Worm (Caenorhabditis elegans) whole organism, young adult: Measurements from ENCODE around the gene hadb-1.

Experiments used
- B0035.1 ChIP-seq: sonication (generic microtip); optimal IDR thresholded peaks from 2 replicates; lab custom pipeline; 2016; ENCODE audit warnings: missing genetic modification characterization, mild to moderate bottlenecking, missing compliant biosample characterization, missing genotype, missing genetic modification reagents
- B0336.3 ChIP-seq: fragments of 200-800 bp; sonication (Bioruptor generic); IDR thresholded peaks from 2 replicates; pipeline ENCODE4 v1.3.6; 2022; ENCODE audit warnings: missing genetic modification characterization, missing compliant biosample characterization
- C06A6.2 ChIP-seq: fragments of 200-800 bp; sonication (Bioruptor generic); conservative IDR thresholded peaks from 2 replicates; pipeline ENCODE4 v1.3.6; 2022; ENCODE audit warnings: missing genetic modification characterization, missing compliant biosample characterization
- F22D6.2 ChIP-seq: sonication (generic microtip); optimal IDR thresholded peaks from 2 replicates; lab custom pipeline; 2016; ENCODE audit warnings: mild to moderate bottlenecking, missing genetic modification characterization, missing compliant biosample characterization
- F33H1.4 ChIP-seq: fragments of 200-800 bp; sonication (Bioruptor generic); IDR thresholded peaks from 2 replicates; pipeline ENCODE4 v1.3.6; 2022; ENCODE audit warnings: missing genetic modification reagents, missing genetic modification characterization, missing compliant biosample characterization
- K11D2.4 ChIP-seq: fragments of 200-800 bp; sonication (Bioruptor generic); IDR thresholded peaks from 2 replicates; pipeline ENCODE4 v1.3.6; 2022; ENCODE audit warnings: missing genetic modification reagents, missing genetic modification characterization, missing compliant biosample characterization
- T07F8.4 ChIP-seq: sonication (generic microtip); optimal IDR thresholded peaks from 2 replicates; lab custom pipeline; 2016; ENCODE audit warnings: mild to moderate bottlenecking, missing genetic modification characterization, moderate library complexity, missing compliant biosample characterization
- Y56A3A.18 ChIP-seq: fragments of 200-800 bp; sonication (Bioruptor generic); IDR thresholded peaks from 2 replicates; pipeline ENCODE4 v1.3.6; 2022; ENCODE audit warnings: missing genetic modification reagents, missing genetic modification characterization, missing compliant biosample characterization
- Y79H2A.3 ChIP-seq: fragments of 200-800 bp; sonication (Bioruptor generic); conservative IDR thresholded peaks from 2 replicates; pipeline ENCODE4 v1.3.6; 2022; ENCODE audit warnings: missing genetic modification reagents, missing genetic modification characterization, missing compliant biosample characterization
- atf-7 ChIP-seq: sonication (generic microtip); optimal IDR thresholded peaks from 2 replicates; lab custom pipeline; 2017; ENCODE audit warnings: mild to moderate bottlenecking, missing genetic modification characterization, missing compliant biosample characterization
- attf-3 ChIP-seq: fragments of 200-800 bp; sonication (Bioruptor generic); conservative IDR thresholded peaks from 2 replicates; pipeline ENCODE4 v1.3.6; 2022; ENCODE audit warnings: missing genetic modification reagents, missing genetic modification characterization, missing compliant biosample characterization
- attf-5 ChIP-seq: fragments of 200-800 bp; sonication (Bioruptor generic); optimal IDR thresholded peaks from 2 replicates; lab custom pipeline; 2018; ENCODE audit warnings: mild to moderate bottlenecking, missing genetic modification characterization, missing compliant biosample characterization
- attf-6 ChIP-seq: fragments of 200-800 bp; sonication (Bioruptor generic); IDR thresholded peaks from 2 replicates; pipeline ENCODE4 v1.3.6; 2022; ENCODE audit warnings: missing genetic modification reagents, missing genetic modification characterization, missing compliant biosample characterization
- cebp-1 ChIP-seq, 2 experiments: fragments of 200-800 bp in 1 of 2; sonication (Bioruptor generic) in 1 of 2; sonication (generic microtip) in 1 of 2; IDR thresholded peaks in 1 of 2; optimal IDR thresholded peaks in 1 of 2; 2 replicates each; pipeline versions ENCODE4 v1.3.6 to Lab custom; 2017 to 2022; ENCODE audit warnings: missing compliant biosample characterization in 2 of 2, missing genetic modification characterization in 2 of 2, mild to moderate bottlenecking in 1 of 2, missing genetic modification reagents in 1 of 2, moderate library complexity in 1 of 2
- cebp-2 ChIP-seq: fragments of 200-800 bp; sonication (Bioruptor generic); IDR thresholded peaks from 2 replicates; pipeline ENCODE4 v1.3.6; 2022; ENCODE audit warnings: missing genetic modification characterization, missing compliant biosample characterization
- ceh-40 ChIP-seq: fragments of 200-800 bp; sonication (Bioruptor generic); IDR thresholded peaks from 2 replicates; pipeline ENCODE4 v1.3.6; 2022; ENCODE audit warnings: missing genetic modification characterization, missing compliant biosample characterization
- ceh-79 ChIP-seq: sonication (generic microtip); optimal IDR thresholded peaks from 2 replicates; lab custom pipeline; 2017; ENCODE audit warnings: mild to moderate bottlenecking, missing genetic modification characterization, missing compliant biosample characterization
- ceh-91 ChIP-seq: fragments of 200-800 bp; sonication (Bioruptor generic); IDR thresholded peaks from 2 replicates; pipeline ENCODE4 v1.3.6; 2022; ENCODE audit warnings: missing genetic modification reagents, missing genetic modification characterization, missing compliant biosample characterization
- dpff-1 ChIP-seq: sonication (generic microtip); optimal IDR thresholded peaks from 2 replicates; lab custom pipeline; 2017; ENCODE audit warnings: mild to moderate bottlenecking, missing genetic modification characterization, missing compliant biosample characterization
- egrh-3 ChIP-seq: fragments of 200-800 bp; sonication (Bioruptor generic); IDR thresholded peaks from 2 replicates; pipeline ENCODE4 v1.3.6; 2022; ENCODE audit warnings: missing genetic modification reagents, missing genetic modification characterization, missing compliant biosample characterization
- ekl-4 ChIP-seq: fragments of 200-800 bp; sonication (Bioruptor generic); IDR thresholded peaks from 2 replicates; pipeline ENCODE4 v1.3.6; 2022; ENCODE audit warnings: missing genetic modification reagents, missing genetic modification characterization, missing compliant biosample characterization
- gei-17 ChIP-seq: fragments of 200-800 bp; sonication (Bioruptor generic); optimal IDR thresholded peaks from 2 replicates; lab custom pipeline; 2018; ENCODE audit warnings: mild to moderate bottlenecking, missing genetic modification characterization, missing compliant biosample characterization
- hsf-1 ChIP-seq: fragments of 200-800 bp; sonication (Bioruptor generic); IDR thresholded peaks from 2 replicates; pipeline ENCODE4 v1.3.6; 2022; ENCODE audit warnings: missing genetic modification reagents, missing genetic modification characterization, missing compliant biosample characterization
- lin-35 ChIP-seq, 3 experiments: fragments of 150-350 bp in 2 of 3; sonication (generic microtip) in 1 of 3; optimal IDR thresholded peaks; 2 replicates each; lab custom pipeline; 2014 to 2018; ENCODE audit warnings: missing biosample characterization in 3 of 3, missing genetic modification characterization in 3 of 3, missing genetic modification reagents in 3 of 3
- lin-54 ChIP-seq: fragments of 200-800 bp; sonication (Bioruptor generic); optimal IDR thresholded peaks from 2 replicates; lab custom pipeline; 2018; ENCODE audit warnings: mild to moderate bottlenecking, missing genetic modification characterization, missing compliant biosample characterization
- lir-1 ChIP-seq: fragments of 200-800 bp; sonication (Bioruptor generic); conservative IDR thresholded peaks from 2 replicates; pipeline ENCODE4 v1.3.6; 2022; ENCODE audit warnings: missing genetic modification reagents, missing genetic modification characterization, missing compliant biosample characterization
- lsy-27 ChIP-seq: sonication (generic microtip); optimal IDR thresholded peaks from 2 replicates; lab custom pipeline; 2017; ENCODE audit warnings: missing genetic modification characterization, mild to moderate bottlenecking, missing compliant biosample characterization, antibody characterized with exemption, missing genotype, borderline replicate concordance; ENCODE audit not compliant: insufficient read depth
- madf-3 ChIP-seq: fragments of 200-800 bp; sonication (Bioruptor generic); IDR thresholded peaks from 2 replicates; pipeline ENCODE4 v1.3.6; 2022; ENCODE audit warnings: missing genetic modification reagents, missing genetic modification characterization, missing compliant biosample characterization
- madf-6 ChIP-seq: fragments of 200-800 bp; sonication (Bioruptor generic); IDR thresholded peaks from 2 replicates; pipeline ENCODE4 v1.3.6; 2022; ENCODE audit warnings: missing genetic modification reagents, missing genetic modification characterization, missing compliant biosample characterization
- mel-28 ChIP-seq: sonication (generic microtip); optimal IDR thresholded peaks from 2 replicates; lab custom pipeline; 2016; ENCODE audit warnings: borderline replicate concordance, mild to moderate bottlenecking, missing genetic modification characterization, missing compliant biosample characterization
- mes-4 ChIP-seq: sonication (generic microtip); optimal IDR thresholded peaks from 2 replicates; lab custom pipeline; 2016; ENCODE audit warnings: missing genotype, missing genetic modification characterization, missing compliant biosample characterization
- mxl-1 ChIP-seq: sonication (generic microtip); optimal IDR thresholded peaks from 2 replicates; lab custom pipeline; 2016; ENCODE audit warnings: missing genetic modification characterization, missing compliant biosample characterization
- nfya-2 ChIP-seq: fragments of 200-800 bp; sonication (Bioruptor generic); IDR thresholded peaks from 2 replicates; pipeline ENCODE4 v1.3.6; 2022; ENCODE audit warnings: missing genetic modification reagents, missing genetic modification characterization, missing compliant biosample characterization
- nhr-80 ChIP-seq: sonication (generic microtip); optimal IDR thresholded peaks from 2 replicates; lab custom pipeline; 2016; ENCODE audit warnings: missing genetic modification characterization, missing compliant biosample characterization
- pbrm-1 ChIP-seq: fragments of 200-800 bp; sonication (Bioruptor generic); IDR thresholded peaks from 2 replicates; pipeline ENCODE4 v1.3.6; 2022; ENCODE audit warnings: missing genetic modification reagents, missing genetic modification characterization, missing compliant biosample characterization
- sea-2 ChIP-seq: fragments of 200-800 bp; sonication (Bioruptor generic); IDR thresholded peaks from 2 replicates; pipeline ENCODE4 v1.3.6; 2022; ENCODE audit warnings: missing genetic modification characterization, missing compliant biosample characterization
- snpc-1.1 ChIP-seq: sonication (generic microtip); optimal IDR thresholded peaks from 2 replicates; lab custom pipeline; 2017; ENCODE audit warnings: missing genetic modification characterization, mild to moderate bottlenecking, missing compliant biosample characterization, antibody characterized with exemption, moderate library complexity, missing genotype, missing genetic modification reagents; ENCODE audit not compliant: insufficient read depth
- snpc-1.3 ChIP-seq: sonication (generic microtip); optimal IDR thresholded peaks from 2 replicates; lab custom pipeline; 2017; ENCODE audit warnings: missing genetic modification characterization, mild to moderate bottlenecking, missing compliant biosample characterization, antibody characterized with exemption, moderate library complexity, missing genotype, missing genetic modification reagents; ENCODE audit not compliant: insufficient read depth
- sptf-2 ChIP-seq: fragments of 200-800 bp; sonication (Bioruptor generic); optimal IDR thresholded peaks from 2 replicates; lab custom pipeline; 2018; ENCODE audit warnings: mild to moderate bottlenecking, missing genetic modification characterization, missing compliant biosample characterization
- tbp1 ChIP-seq: fragments of 200-800 bp; sonication (Bioruptor generic); optimal IDR thresholded peaks from 2 replicates; lab custom pipeline; 2018; ENCODE audit warnings: mild to moderate bottlenecking, missing genetic modification characterization, missing compliant biosample characterization
- tbx-9 ChIP-seq: sonication (generic microtip); optimal IDR thresholded peaks from 2 replicates; lab custom pipeline; 2016; ENCODE audit warnings: borderline replicate concordance, missing genetic modification characterization, inconsistent platforms, missing compliant biosample characterization
- unc-130 ChIP-seq: sonication (generic microtip); optimal IDR thresholded peaks from 2 replicates; lab custom pipeline; 2016; ENCODE audit warnings: missing genetic modification reagents, missing genetic modification characterization, missing compliant biosample characterization
- unc-62 ChIP-seq: fragments of 150-350 bp; optimal IDR thresholded peaks from 2 replicates; lab custom pipeline; 2014; ENCODE audit warnings: missing biosample characterization, missing genetic modification reagents, missing genetic modification characterization
- zim-3 ChIP-seq: sonication (generic microtip); optimal IDR thresholded peaks from 2 replicates; lab custom pipeline; 2017; ENCODE audit warnings: mild to moderate bottlenecking, missing genetic modification characterization, moderate library complexity, missing compliant biosample characterization
- ztf-26 ChIP-seq: sonication (generic microtip); optimal IDR thresholded peaks from 2 replicates; lab custom pipeline; 2017; ENCODE audit warnings: missing genetic modification characterization, missing compliant biosample characterization
- ztf-28 ChIP-seq: fragments of 200-800 bp; sonication (Bioruptor generic); IDR thresholded peaks from 2 replicates; pipeline ENCODE4 v1.3.6; 2022; ENCODE audit warnings: missing genetic modification reagents, missing genetic modification characterization, missing compliant biosample characterization
- ztf-3 ChIP-seq: fragments of 200-800 bp; sonication (Bioruptor generic); optimal IDR thresholded peaks from 2 replicates; lab custom pipeline; 2018; ENCODE audit warnings: mild to moderate bottlenecking, missing genetic modification characterization, missing compliant biosample characterization

Gene hadb-1

ce11 chrIII:8678371-8678770 lies 9.9 kb downstream of the hadb-1 start:
- TF ChIP-seq T07F8.4 (tag; lab: Kevin White, UChicago) (peak; percentile 65), nfya-2 (GFP tag; lab: Robert Waterston, UW) (no peak), ztf-3 (GFP tag; lab: Kevin White, UChicago) (no peak), ztf-28 (no peak), ceh-79 (tag; lab: Kevin White, UChicago) (no peak), cebp-1 (GFP tag; IDR thresholded peaks at IDR 0.05; lab: Robert Waterston, UW) (no peak), cebp-1 (tag; optimal IDR thresholded peaks at IDR 0.05; lab: Kevin White, UChicago) (peak; percentile 84), unc-130 (GFP tag; lab: Kevin White, UChicago) (peak; percentile 40), snpc-1.3 (tag; lab: Kevin White, UChicago) (peak; percentile 72), madf-3 (0 out of 2 replicates have a peak, but pooled peaks have one; percentile 55), madf-6 (GFP tag; lab: Robert Waterston, UW) (peak; percentile 66), tbp1 (GFP tag; lab: Kevin White, UChicago) (peak; percentile 98), ztf-26 (tag; lab: Kevin White, UChicago) (peak; percentile 74), lir-1 (GFP tag; lab: Robert Waterston, UW) (peak; percentile 51; the same call in 1 of the 2 replicates), unc-62 (GFP tag; lab: Kevin White, UChicago) (no peak), Y56A3A.18 (GFP tag; lab: Robert Waterston, UW) (peak; percentile 82), B0035.1 (peak; percentile 61), attf-3 (peak; percentile 53), tbx-9 (tag; lab: Kevin White, UChicago) (no peak), pbrm-1 (GFP tag; lab: Robert Waterston, UW) (peak; percentile 75), mxl-1 (tag; lab: Kevin White, UChicago) (peak; percentile 91), lin-35 (GFP tag; optimal IDR thresholded peaks at IDR 0.05; lab: Kevin White, UChicago) (peak in 1 of 3 experiments; percentile 76), F33H1.4 (GFP tag; lab: Robert Waterston, UW) (peak; percentile 38; the same call in 1 of the 2 replicates), sea-2 (GFP tag; lab: Robert Waterston, UW) (0 out of 2 replicates have a peak, but pooled peaks have one; percentile 48), sptf-2 (GFP tag; lab: Kevin White, UChicago) (peak; percentile 52), K11D2.4 (GFP tag; lab: Robert Waterston, UW) (peak; percentile 63), atf-7 (peak; percentile 21), mel-28 (tag; lab: Kevin White, UChicago) (peak; percentile 22), B0336.3 (GFP tag; lab: Robert Waterston, UW) (peak; percentile 62), Y79H2A.3 (peak; percentile 91), dpff-1 (tag; lab: Kevin White, UChicago) (peak; percentile 32), egrh-3 (GFP tag; lab: Robert Waterston, UW) (0 out of 2 replicates have a peak, but pooled peaks have one; percentile 19), lin-54 (peak; percentile 66), attf-5 (GFP tag; lab: Kevin White, UChicago) (peak; percentile 81), lsy-27 (tag; lab: Kevin White, UChicago) (no peak), F22D6.2 (tag; lab: Kevin White, UChicago) (peak; percentile 45), hsf-1 (peak; percentile 43; the same call in 1 of the 2 replicates), ceh-91 (0 out of 2 replicates have a peak, but pooled peaks have one; percentile 33), zim-3 (tag; lab: Kevin White, UChicago) (peak; percentile 93), C06A6.2 (no peak; the same call in 1 of the 2 replicates), gei-17 (GFP tag; lab: Kevin White, UChicago) (peak; percentile 38), attf-6 (GFP tag; lab: Robert Waterston, UW) (0 out of 2 replicates have a peak, but pooled peaks have one; percentile 27), nhr-80 (peak; percentile 34), snpc-1.1 (peak; percentile 44), ekl-4 (GFP tag; lab: Robert Waterston, UW) (peak; percentile 67), cebp-2 (GFP tag; lab: Robert Waterston, UW) (no peak), mes-4 (tag; lab: Kevin White, UChicago) (peak; percentile 52), ceh-40 (peak; percentile 64; the same call in 1 of the 2 replicates)
